Worm (Caenorhabditis elegans) whole organism, L3 larva: ENCODE measurements around the gene ZK686.3.

Experiments
- ZK546.5 ChIP-seq: sonication (generic microtip); optimal IDR thresholded peaks from 2 replicates; lab custom pipeline; 2017; ENCODE audit warnings: missing biosample characterization, missing genetic modification characterization
- ceh-28 ChIP-seq: fragments of 150-350 bp; optimal IDR thresholded peaks from 2 replicates; lab custom pipeline; 2014; ENCODE audit warnings: missing biosample characterization, missing genetic modification reagents, missing genetic modification characterization
- ceh-9 ChIP-seq: sonication (generic microtip); optimal IDR thresholded peaks from 2 replicates; lab custom pipeline; 2018; ENCODE audit warnings: missing biosample characterization, missing genetic modification characterization
- egl-27 ChIP-seq: sonication (generic microtip); optimal IDR thresholded peaks from 4 replicates; lab custom pipeline; 2017; ENCODE audit warnings: missing biosample characterization, missing genetic modification reagents, missing genetic modification characterization
- lin-15B ChIP-seq: fragments of 150-350 bp; optimal IDR thresholded peaks from 2 replicates; lab custom pipeline; 2014; ENCODE audit warnings: missing biosample characterization, missing genetic modification characterization
- lin-39 ChIP-seq: fragments of 150-350 bp; optimal IDR thresholded peaks from 2 replicates; lab custom pipeline; 2018; ENCODE audit warnings: missing biosample characterization, missing genetic modification reagents, missing genetic modification characterization
- nhr-76 ChIP-seq: fragments of 150-350 bp; sonication (generic microtip); optimal IDR thresholded peaks from 5 replicates; lab custom pipeline; 2014; ENCODE audit warnings: missing biosample characterization, missing genetic modification characterization
- nhr-77 ChIP-seq: fragments of 150-350 bp; optimal IDR thresholded peaks from 2 replicates; lab custom pipeline; 2014; ENCODE audit warnings: missing biosample characterization, missing genetic modification characterization
- pha-4 ChIP-seq: fragments of 150-350 bp; optimal IDR thresholded peaks from 2 replicates; lab custom pipeline; 2014; ENCODE audit warnings: missing biosample characterization, missing genetic modification reagents, missing genetic modification characterization
- snpc-4 ChIP-seq: fragments of 150-350 bp; optimal IDR thresholded peaks from 2 replicates; lab custom pipeline; 2014; ENCODE audit warnings: missing biosample characterization, missing genetic modification characterization
- tbx-2 ChIP-seq: sonication (generic microtip); optimal IDR thresholded peaks from 2 replicates; lab custom pipeline; 2016; ENCODE audit warnings: mild to moderate bottlenecking, missing genetic modification characterization, missing compliant biosample characterization

DNA sequence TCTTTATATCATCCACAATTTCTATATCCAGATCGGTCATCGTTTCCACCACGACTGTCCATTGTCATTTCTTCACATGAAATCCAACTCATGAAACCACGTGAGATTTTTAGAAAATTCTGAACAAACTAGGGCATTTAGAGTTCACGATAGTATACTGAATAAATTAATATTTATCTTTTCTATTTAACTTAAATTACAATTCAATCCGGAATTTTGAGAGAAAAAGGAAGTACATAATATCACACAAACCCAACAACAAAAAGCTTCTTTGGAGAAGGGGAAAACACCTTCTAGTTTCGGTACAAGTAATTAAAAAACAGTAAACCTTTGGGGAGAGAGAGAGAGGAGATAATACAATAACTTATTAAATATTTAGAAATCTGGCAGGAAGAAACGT, 1.4 kb downstream of the ZK686.3 start, which contains the start of gene ZK686.5:
- TF ChIP-seq egl-27 (tag; lab: Kevin White, UChicago), result no peak
- TF ChIP-seq tbx-2 (tag; lab: Kevin White, UChicago), result no peak
- TF ChIP-seq ceh-28 (tag; lab: Kevin White, UChicago), result no peak
- TF ChIP-seq nhr-76 (tag; lab: Kevin White, UChicago), result no peak
- TF ChIP-seq ceh-9 (tag; lab: Kevin White, UChicago), result no peak
- no peak for TF ChIP-seq ZK546.5 (tag; lab: Kevin White, UChicago)
- TF ChIP-seq nhr-77 (tag; lab: Kevin White, UChicago), result no peak
- no peak for TF ChIP-seq lin-15B (tag; lab: Kevin White, UChicago)
- no peak for TF ChIP-seq lin-39 (tag; lab: Kevin White, UChicago)
- no peak for TF ChIP-seq pha-4
- TF ChIP-seq snpc-4, result no peak
